Worm (Caenorhabditis elegans) whole organism, L2 larva: Measurements from ENCODE around the gene C18F10.7.

Experiments
- C34F6.9 ChIP-seq: fragments of 150-350 bp; optimal IDR thresholded peaks from 2 replicates; lab custom pipeline; 2014; ENCODE audit warnings: missing biosample characterization, missing genetic modification characterization
- R02D3.7 ChIP-seq: fragments of 150-350 bp; optimal IDR thresholded peaks from 2 replicates; lab custom pipeline; 2014; ENCODE audit warnings: missing biosample characterization, missing genetic modification characterization
- alr-1 ChIP-seq: fragments of 150-350 bp; optimal IDR thresholded peaks from 2 replicates; lab custom pipeline; 2014; ENCODE audit warnings: missing biosample characterization, missing genetic modification characterization
- aly-2 ChIP-seq: fragments of 150-350 bp; optimal IDR thresholded peaks from 2 replicates; lab custom pipeline; 2014; ENCODE audit warnings: missing biosample characterization, missing genetic modification characterization
- blmp-1 ChIP-seq: sonication (generic microtip); optimal IDR thresholded peaks from 2 replicates; lab custom pipeline; 2017; ENCODE audit warnings: missing genetic modification characterization, mild to moderate bottlenecking, missing compliant biosample characterization, antibody characterized with exemption, moderate library complexity; ENCODE audit not compliant: insufficient read depth
- ceh-16 ChIP-seq: fragments of 150-350 bp; optimal IDR thresholded peaks from 2 replicates; lab custom pipeline; 2014; ENCODE audit warnings: missing biosample characterization, missing genetic modification characterization
- crh-2 ChIP-seq: sonication (generic microtip); optimal IDR thresholded peaks from 2 replicates; lab custom pipeline; 2017; ENCODE audit warnings: missing biosample characterization, missing genetic modification characterization
- dmd-4 ChIP-seq: sonication (generic microtip); optimal IDR thresholded peaks from 2 replicates; lab custom pipeline; 2017; ENCODE audit warnings: missing biosample characterization, missing genetic modification characterization
- egl-27 ChIP-seq: sonication (generic microtip); optimal IDR thresholded peaks from 3 replicates; lab custom pipeline; 2017; ENCODE audit warnings: missing biosample characterization, missing genetic modification reagents, missing genetic modification characterization
- gmeb-1 ChIP-seq: fragments of 150-350 bp; optimal IDR thresholded peaks from 2 replicates; lab custom pipeline; 2014; ENCODE audit warnings: missing biosample characterization, missing genetic modification characterization
- lsy-2 ChIP-seq, 2 experiments: fragments of 150-350 bp in 1 of 2; sonication (generic microtip) in 1 of 2; optimal IDR thresholded peaks; 2 replicates each; lab custom pipeline; 2014 to 2017; ENCODE audit warnings: missing biosample characterization in 2 of 2, missing genetic modification characterization in 2 of 2
- mab-5 ChIP-seq: fragments of 150-350 bp; optimal IDR thresholded peaks from 2 replicates; lab custom pipeline; 2014; ENCODE audit warnings: missing biosample characterization, missing genetic modification characterization
- mbf-1 ChIP-seq: sonication (generic microtip); optimal IDR thresholded peaks from 2 replicates; lab custom pipeline; 2017; ENCODE audit warnings: missing biosample characterization, missing genetic modification characterization
- nhr-10 ChIP-seq: sonication (generic microtip); optimal IDR thresholded peaks from 2 replicates; lab custom pipeline; 2017; ENCODE audit warnings: missing biosample characterization, missing genetic modification characterization
- nhr-11 ChIP-seq: fragments of 150-350 bp; optimal IDR thresholded peaks from 2 replicates; lab custom pipeline; 2014; ENCODE audit warnings: missing biosample characterization, missing genetic modification characterization
- nhr-129 ChIP-seq: fragments of 150-350 bp; optimal IDR thresholded peaks from 2 replicates; lab custom pipeline; 2014; ENCODE audit warnings: missing biosample characterization, missing genetic modification characterization
- nhr-21 ChIP-seq: fragments of 150-350 bp; optimal IDR thresholded peaks from 2 replicates; lab custom pipeline; 2014; ENCODE audit warnings: missing biosample characterization, missing genetic modification characterization
- nhr-77 ChIP-seq: fragments of 150-350 bp; optimal IDR thresholded peaks from 2 replicates; lab custom pipeline; 2014; ENCODE audit warnings: missing biosample characterization, missing genetic modification characterization
- peb-1 ChIP-seq: fragments of 150-350 bp; optimal IDR thresholded peaks from 2 replicates; lab custom pipeline; 2014; ENCODE audit warnings: missing biosample characterization, missing genetic modification characterization
- sem-4 ChIP-seq: fragments of 150-350 bp; optimal IDR thresholded peaks from 2 replicates; lab custom pipeline; 2014; ENCODE audit warnings: missing biosample characterization, missing genetic modification reagents, missing genetic modification characterization
- skn-1 ChIP-seq: sonication (generic microtip); optimal IDR thresholded peaks from 2 replicates; lab custom pipeline; 2017; ENCODE audit warnings: missing biosample characterization, missing genetic modification characterization
- sma-3 ChIP-seq: sonication (generic microtip); optimal IDR thresholded peaks from 2 replicates; lab custom pipeline; 2016; ENCODE audit warnings: missing genetic modification reagents, missing genetic modification characterization, missing compliant biosample characterization
- snpc-4 ChIP-seq: fragments of 150-350 bp; optimal IDR thresholded peaks from 2 replicates; lab custom pipeline; 2014; ENCODE audit warnings: missing biosample characterization, missing genetic modification characterization
- unc-39 ChIP-seq: fragments of 150-350 bp; optimal IDR thresholded peaks from 2 replicates; lab custom pipeline; 2014; ENCODE audit warnings: missing biosample characterization, missing genetic modification characterization
- unc-55 ChIP-seq: fragments of 150-350 bp; sonication (generic microtip); optimal IDR thresholded peaks from 3 replicates; lab custom pipeline; 2014; ENCODE audit warnings: missing biosample characterization, missing genetic modification reagents, missing genetic modification characterization
- zag-1 ChIP-seq: fragments of 150-350 bp; optimal IDR thresholded peaks from 2 replicates; lab custom pipeline; 2014; ENCODE audit warnings: missing biosample characterization, missing genetic modification characterization
- ztf-1 ChIP-seq: fragments of 200-800 bp; sonication (Bioruptor generic); conservative IDR thresholded peaks from 2 replicates; pipeline ENCODE4 v1.3.6; 2022; ENCODE audit warnings: missing genetic modification characterization, missing compliant biosample characterization

The C18F10.7 gene

DNA sequence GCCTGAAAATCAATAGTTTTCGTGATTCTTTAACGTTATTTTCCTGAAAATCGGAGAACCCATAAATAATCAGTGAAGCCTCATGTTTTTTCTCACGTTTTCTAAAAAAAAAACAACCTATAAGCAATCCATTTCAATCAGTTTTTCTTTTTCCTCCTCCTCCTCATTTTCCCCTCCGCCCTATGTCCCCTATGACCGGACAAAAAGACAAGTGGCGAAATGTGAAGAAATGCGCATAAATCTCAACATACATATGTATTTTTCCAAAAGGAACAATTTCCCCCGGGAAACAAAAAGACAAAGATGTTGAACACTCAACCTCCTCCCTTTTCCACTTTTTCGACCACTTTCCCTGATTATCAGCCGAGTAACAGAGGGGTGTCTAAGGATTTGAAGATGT, 37.4 kb upstream of the C18F10.7 start:
- no peak for TF ChIP-seq mab-5 (tag; lab: Kevin White, UChicago)
- no peak for TF ChIP-seq snpc-4 (tag; lab: Kevin White, UChicago)
- no peak for TF ChIP-seq nhr-11 (tag; lab: Kevin White, UChicago)
- TF ChIP-seq crh-2 (tag; lab: Kevin White, UChicago) = no peak

DNA sequence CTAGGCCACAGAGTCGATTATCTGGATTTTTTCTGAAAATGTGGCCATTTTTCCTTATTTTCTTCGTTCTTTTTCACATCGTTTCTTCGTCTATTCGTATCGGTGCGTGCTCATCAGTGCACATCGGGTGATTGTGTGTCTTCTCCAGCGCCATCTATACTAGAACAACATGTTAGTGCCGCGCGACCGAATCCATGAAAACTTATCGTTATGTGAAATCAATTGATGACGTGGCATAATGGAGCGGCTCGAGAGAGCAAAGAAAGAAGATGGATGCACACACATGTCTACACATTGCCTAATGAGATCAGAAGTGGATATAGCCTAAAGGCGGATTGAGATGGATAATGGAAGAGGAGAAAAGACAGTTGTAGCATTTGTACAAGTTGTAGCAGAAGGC, 34.1 kb upstream of the C18F10.7 start:
- no peak for TF ChIP-seq aly-2 (tag; lab: Kevin White, UChicago)
- TF ChIP-seq crh-2 (tag; lab: Kevin White, UChicago) = peak; percentile 35

DNA sequence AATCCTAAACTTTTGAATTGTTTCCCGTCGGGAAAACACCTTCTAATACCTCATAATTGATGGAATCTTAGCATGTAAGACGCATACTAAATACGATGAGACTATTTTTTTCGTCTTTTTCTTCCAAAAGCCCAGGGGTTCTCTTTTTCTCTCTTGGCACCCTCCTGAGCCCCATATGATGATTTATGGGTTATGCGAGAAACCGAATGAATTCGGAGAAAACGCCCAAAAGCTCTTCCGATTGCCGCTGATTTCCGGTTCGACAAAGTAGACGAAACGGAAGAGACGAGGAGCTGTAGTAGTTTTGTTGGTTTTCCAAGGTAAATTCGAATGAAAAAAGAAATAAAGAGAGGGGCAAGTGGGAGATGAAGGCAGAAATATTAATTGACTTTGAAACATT, 33.3 kb upstream of the C18F10.7 start:
- TF ChIP-seq lsy-2 (tag; optimal IDR thresholded peaks at IDR 0.05; lab: Kevin White, UChicago) = no peak
- peak; percentile 53 for TF ChIP-seq unc-55 (GFP tag; lab: Kevin White, UChicago)
- TF ChIP-seq mab-5 (tag; lab: Kevin White, UChicago) = peak; percentile 90
- TF ChIP-seq, all 48 proteins: peak for 2

DNA sequence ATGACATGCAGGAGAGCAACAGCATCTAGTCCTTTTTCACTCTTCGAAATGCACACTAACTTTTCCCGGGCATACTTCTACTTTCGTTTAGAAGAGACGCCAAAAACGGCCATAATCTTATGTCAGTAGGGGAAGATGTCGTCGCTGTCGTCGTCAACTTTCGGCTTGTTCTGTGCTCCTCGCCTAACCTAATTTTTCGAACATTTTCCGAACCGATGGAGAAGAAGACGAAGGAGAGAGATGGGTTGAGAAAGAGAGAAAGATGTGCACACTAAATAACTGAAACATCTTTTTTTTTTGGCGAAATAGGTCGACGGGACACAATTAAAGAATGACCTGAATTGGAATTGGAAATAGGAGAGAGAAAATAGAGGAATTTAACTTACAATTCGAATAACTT, 32.2 kb upstream of the C18F10.7 start:
- TF ChIP-seq alr-1 (tag; lab: Kevin White, UChicago) = no peak
- no peak for TF ChIP-seq lsy-2 (tag; optimal IDR thresholded peaks at IDR 0.05; lab: Kevin White, UChicago)
- no peak for TF ChIP-seq crh-2 (tag; lab: Kevin White, UChicago)
- TF ChIP-seq ceh-16 (tag; lab: Kevin White, UChicago) = no peak
- TF ChIP-seq R02D3.7 (tag; lab: Kevin White, UChicago) = no peak
- peak; percentile 2 for TF ChIP-seq C34F6.9 (tag; lab: Kevin White, UChicago)

DNA sequence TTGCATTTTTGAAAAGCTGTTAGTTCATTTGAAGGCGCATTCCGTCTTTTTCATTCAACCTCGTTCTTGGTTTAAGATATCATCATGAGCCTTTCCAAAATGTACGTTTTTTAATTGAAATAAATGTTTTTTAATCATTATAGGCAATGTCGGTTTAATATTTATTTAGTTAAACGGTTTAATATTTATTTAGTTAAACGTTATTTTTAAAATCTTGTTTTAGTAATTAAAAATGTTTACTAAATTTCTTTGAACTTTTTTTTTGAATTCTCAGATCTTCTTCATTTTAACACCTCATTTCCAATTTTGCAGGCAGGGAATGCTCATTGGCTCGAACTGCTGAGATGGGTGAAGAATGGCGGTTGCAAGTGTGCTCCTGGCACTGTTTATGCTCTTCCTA, 30.9 kb upstream of the C18F10.7 start, which contains the start of gene gar-2:
gar-2 (plus strand) TSS at position 301 of the 400 bp plus-strand sequence.
- no peak for TF ChIP-seq nhr-129 (tag; lab: Kevin White, UChicago)

DNA sequence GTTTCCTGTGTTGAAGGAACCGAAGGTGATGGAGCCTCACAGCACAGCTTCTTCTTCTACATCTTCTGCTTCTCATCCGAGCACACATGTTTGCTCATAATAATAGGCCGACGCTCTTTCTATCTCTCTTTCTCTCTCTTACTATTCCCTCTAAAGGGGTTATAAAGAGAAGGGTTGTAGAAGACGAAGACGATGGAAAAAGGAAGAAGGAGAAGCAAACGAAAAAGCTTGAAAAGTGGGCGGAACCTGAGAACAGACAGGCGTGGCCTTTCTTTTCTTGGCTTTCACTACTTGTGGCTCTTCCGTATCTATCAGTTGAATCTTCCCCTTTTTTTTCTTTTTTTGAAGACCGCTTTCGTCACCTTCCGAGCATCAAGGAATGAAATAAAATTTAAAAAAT, 29.7 kb upstream of the C18F10.7 start:
- TF ChIP-seq dmd-4 (tag; lab: Kevin White, UChicago) (no peak), mbf-1 (tag; lab: Kevin White, UChicago) (no peak), sma-3 (GFP tag; lab: Kevin White, UChicago) (no peak), nhr-77 (tag; lab: Kevin White, UChicago) (no peak), crh-2 (tag; lab: Kevin White, UChicago) (no peak), unc-55 (GFP tag; lab: Kevin White, UChicago) (peak; percentile 33), alr-1 (tag; lab: Kevin White, UChicago) (no peak), egl-27 (tag; lab: Kevin White, UChicago) (no peak), nhr-21 (tag; lab: Kevin White, UChicago) (no peak), nhr-129 (tag; lab: Kevin White, UChicago) (peak; percentile 28), unc-39 (tag; lab: Kevin White, UChicago) (no peak), C34F6.9 (tag; lab: Kevin White, UChicago) (peak; percentile 36), sem-4 (tag; lab: Kevin White, UChicago) (no peak), nhr-10 (tag; lab: Kevin White, UChicago) (no peak), ztf-1 (no peak), R02D3.7 (tag; lab: Kevin White, UChicago) (no peak), lsy-2 (tag; optimal IDR thresholded peaks at IDR 0.05; lab: Kevin White, UChicago) (peak in 1 of 2 experiments; percentile 8)
- TF ChIP-seq, all 48 proteins: peak for 4

DNA sequence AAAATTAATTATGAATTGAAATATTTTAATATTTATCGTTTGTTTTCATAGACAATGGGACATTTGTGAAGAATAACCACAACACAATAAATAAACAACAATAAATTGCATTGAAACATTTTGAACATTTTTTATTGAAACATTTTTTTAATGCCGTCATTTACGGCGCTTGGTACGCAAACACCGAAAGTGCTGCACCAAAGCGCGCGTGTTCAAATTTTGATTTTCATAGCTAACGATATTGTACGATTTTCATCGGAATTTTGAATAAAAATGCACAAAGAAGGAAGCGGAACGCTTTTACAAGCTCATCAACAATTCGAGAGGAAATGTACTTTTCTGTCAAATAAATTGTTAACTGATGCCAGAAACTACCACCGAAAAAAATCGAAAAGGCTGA, 25.6 kb upstream of the C18F10.7 start:
- TF ChIP-seq sem-4 (tag; lab: Kevin White, UChicago) = no peak
- no peak for TF ChIP-seq skn-1 (tag; lab: Kevin White, UChicago)
- no peak for TF ChIP-seq R02D3.7 (tag; lab: Kevin White, UChicago)
- TF ChIP-seq zag-1 (tag; lab: Kevin White, UChicago) = no peak
- TF ChIP-seq peb-1 (tag; lab: Kevin White, UChicago) = no peak
- no peak for TF ChIP-seq aly-2 (tag; lab: Kevin White, UChicago)
- TF ChIP-seq gmeb-1 (tag; lab: Kevin White, UChicago) = no peak
- TF ChIP-seq blmp-1 = no peak
